Fruit fly (Drosophila melanogaster) whole organism, embryonic: Measurements from ENCODE around the gene ninaE.

Experiments used
- Atf6 ChIP-seq: fragments of 200-800 bp; sonication (Bioruptor generic); IDR thresholded peaks from 2 replicates; pipeline ENCODE4 v1.3.6; 2022; ENCODE audit warnings: missing biosample characterization, missing genetic modification characterization
- B-H1 ChIP-seq: fragments of 200-800 bp; sonication (Bioruptor generic); IDR thresholded peaks from 3 replicates; pipeline ENCODE4 v1.3.6; 2022; ENCODE audit warnings: missing biosample characterization, missing genetic modification characterization
- Bdp1 ChIP-seq: fragments of 200-800 bp; sonication (Bioruptor generic); optimal IDR thresholded peaks from 3 replicates; lab custom pipeline; 2016; ENCODE audit warnings: missing biosample characterization, missing genetic modification characterization
- Blimp-1 ChIP-seq: fragments of 200-800 bp; sonication (Bioruptor generic); optimal IDR thresholded peaks from 3 replicates; lab custom pipeline; 2018; ENCODE audit warnings: missing biosample characterization, missing genetic modification characterization, mild to moderate bottlenecking, moderate library complexity, missing genetic modification reagents
- C15 ChIP-seq: fragments of 200-800 bp; sonication (Bioruptor generic); IDR thresholded peaks from 3 replicates; pipeline ENCODE4 v1.3.6; 2022; ENCODE audit warnings: missing biosample characterization, missing genetic modification characterization
- CG1024 ChIP-seq: fragments of 200-800 bp; sonication (Bioruptor generic); IDR thresholded peaks from 2 replicates; pipeline ENCODE4 v1.3.6; 2022; ENCODE audit warnings: missing biosample characterization, missing genetic modification characterization
- CG12299 ChIP-seq: fragments of 200-800 bp; sonication (Bioruptor generic); optimal IDR thresholded peaks from 2 replicates; lab custom pipeline; 2018; ENCODE audit warnings: missing biosample characterization, mild to moderate bottlenecking, missing genetic modification characterization
- CG16813 ChIP-seq: fragments of 200-800 bp; sonication (Bioruptor generic); IDR thresholded peaks from 3 replicates; pipeline ENCODE4 v1.3.6; 2022; ENCODE audit warnings: missing biosample characterization, missing genetic modification characterization; ENCODE audit not compliant: partially characterized antibody
- CG17328 ChIP-seq: fragments of 200-800 bp; sonication (Bioruptor generic); IDR thresholded peaks from 2 replicates; pipeline ENCODE4 v1.3.6; 2022; ENCODE audit warnings: missing biosample characterization, missing genetic modification characterization
- CG2199 ChIP-seq: fragments of 200-800 bp; sonication (Bioruptor generic); IDR thresholded peaks from 3 replicates; pipeline ENCODE4 v1.3.6; 2022; ENCODE audit warnings: missing biosample characterization, missing genetic modification characterization
- CG2712 ChIP-seq: fragments of 200-800 bp; optimal IDR thresholded peaks from 3 replicates; lab custom pipeline; 2019; ENCODE audit warnings: missing biosample characterization, mild to moderate bottlenecking, missing genetic modification characterization, moderate library complexity
- CG3407 ChIP-seq: fragments of 200-800 bp; sonication (Bioruptor generic); optimal IDR thresholded peaks from 2 replicates; lab custom pipeline; 2018; ENCODE audit warnings: missing biosample characterization, mild to moderate bottlenecking, missing genetic modification characterization
- CG4424 ChIP-seq: fragments of 200-800 bp; sonication (Bioruptor generic); optimal IDR thresholded peaks from 3 replicates; lab custom pipeline; 2016; ENCODE audit warnings: missing biosample characterization, missing genetic modification characterization
- CG6254 ChIP-seq: fragments of 200-800 bp; sonication (Bioruptor generic); optimal IDR thresholded peaks from 3 replicates; lab custom pipeline; 2017; ENCODE audit warnings: mild to moderate bottlenecking, missing biosample characterization, missing genetic modification reagents, missing genetic modification characterization
- CG7987 ChIP-seq: fragments of 200-800 bp; sonication (Bioruptor generic); optimal IDR thresholded peaks from 2 replicates; lab custom pipeline; 2018; ENCODE audit warnings: missing biosample characterization, mild to moderate bottlenecking, missing genetic modification characterization, moderate library complexity
- CG9817 ChIP-seq: fragments of 200-800 bp; sonication (Bioruptor generic); optimal IDR thresholded peaks from 2 replicates; lab custom pipeline; 2018; ENCODE audit warnings: missing biosample characterization, mild to moderate bottlenecking, missing genetic modification characterization, moderate library complexity
- CHES-1-like ChIP-seq: fragments of 200-800 bp; sonication (Bioruptor generic); optimal IDR thresholded peaks from 2 replicates; lab custom pipeline; 2016; ENCODE audit warnings: missing biosample characterization, missing genetic modification characterization
- Dad ChIP-seq: fragments of 200-800 bp; sonication (Bioruptor generic); optimal IDR thresholded peaks from 3 replicates; lab custom pipeline; 2016; ENCODE audit warnings: missing biosample characterization, missing genetic modification characterization
- Dip3 ChIP-seq: fragments of 200-800 bp; sonication (Bioruptor generic); optimal IDR thresholded peaks from 3 replicates; lab custom pipeline; 2016; ENCODE audit warnings: missing biosample characterization, missing genetic modification characterization
- Doc3 ChIP-seq: fragments of 200-800 bp; sonication (Bioruptor generic); IDR thresholded peaks from 3 replicates; pipeline ENCODE4 v1.3.6; 2022; ENCODE audit warnings: missing biosample characterization, missing genetic modification characterization; ENCODE audit not compliant: partially characterized antibody
- E2f1 ChIP-seq: fragments of 200-800 bp; sonication (Bioruptor generic); IDR thresholded peaks from 2 replicates; pipeline ENCODE4 v1.3.6; 2022; ENCODE audit warnings: missing biosample characterization, missing genetic modification characterization
- HmgD ChIP-seq: fragments of 200-800 bp; sonication (Bioruptor generic); optimal IDR thresholded peaks from 3 replicates; lab custom pipeline; 2016; ENCODE audit warnings: missing biosample characterization, missing genetic modification characterization
- MESR4 ChIP-seq: fragments of 200-800 bp; sonication (Bioruptor generic); optimal IDR thresholded peaks from 2 replicates; lab custom pipeline; 2018; ENCODE audit warnings: missing biosample characterization, mild to moderate bottlenecking, missing genetic modification characterization, moderate library complexity
- Mrtf ChIP-seq: fragments of 200-800 bp; sonication (Bioruptor generic); IDR thresholded peaks from 3 replicates; pipeline ENCODE4 v1.3.6; 2022; ENCODE audit warnings: missing biosample characterization, missing genetic modification characterization
- NfI ChIP-seq: fragments of 200-800 bp; sonication (Bioruptor generic); optimal IDR thresholded peaks from 3 replicates; lab custom pipeline; 2018; ENCODE audit warnings: missing biosample characterization, mild to moderate bottlenecking, missing genetic modification characterization, moderate library complexity
- Pdp1 ChIP-seq, 2 experiments: fragments of 200-800 bp; sonication (Bioruptor generic); optimal IDR thresholded peaks; 3 replicates each; lab custom pipeline; 2016; ENCODE audit warnings: missing biosample characterization in 2 of 2, missing genetic modification characterization in 2 of 2, mild to moderate bottlenecking in 1 of 2, moderate library complexity in 1 of 2
- Rfx ChIP-seq: fragments of 200-800 bp; sonication (Bioruptor generic); IDR thresholded peaks from 2 replicates; pipeline ENCODE4 v1.3.6; 2022; ENCODE audit warnings: missing biosample characterization, missing genetic modification characterization
- Sry-β ChIP-seq: fragments of 200-800 bp; sonication (Bioruptor generic); optimal IDR thresholded peaks from 2 replicates; lab custom pipeline; 2018; ENCODE audit warnings: missing biosample characterization, mild to moderate bottlenecking, missing genetic modification characterization, moderate library complexity
- ash1 ChIP-seq: fragments of 200-800 bp; sonication (Bioruptor generic); optimal IDR thresholded peaks from 2 replicates; lab custom pipeline; 2018; ENCODE audit warnings: missing biosample characterization, mild to moderate bottlenecking, missing genetic modification characterization
- dmrt99B ChIP-seq: fragments of 200-800 bp; sonication (Bioruptor generic); optimal IDR thresholded peaks from 2 replicates; lab custom pipeline; 2018; ENCODE audit warnings: missing biosample characterization, mild to moderate bottlenecking, missing genetic modification characterization, moderate library complexity
- emc ChIP-seq: fragments of 200-800 bp; sonication (Bioruptor generic); optimal IDR thresholded peaks from 2 replicates; lab custom pipeline; 2016; ENCODE audit warnings: missing biosample characterization, missing genetic modification characterization
- ems ChIP-seq: fragments of 200-800 bp; sonication (Bioruptor generic); optimal IDR thresholded peaks from 3 replicates; lab custom pipeline; 2016; ENCODE audit warnings: missing biosample characterization, missing genetic modification characterization
- eve ChIP-seq, 2 experiments: fragments of >200 bp; optimal IDR thresholded peaks; 2 replicates each; lab custom pipeline; 2017; ENCODE audit warnings: missing biosample characterization in 2 of 2, missing genetic modification characterization in 2 of 2
- fd3F ChIP-seq: fragments of 200-800 bp; sonication (Bioruptor generic); optimal IDR thresholded peaks from 2 replicates; lab custom pipeline; 2018; ENCODE audit warnings: missing biosample characterization, mild to moderate bottlenecking, missing genetic modification characterization, moderate library complexity
- fd64A ChIP-seq: fragments of 200-800 bp; sonication (Bioruptor generic); optimal IDR thresholded peaks from 3 replicates; lab custom pipeline; 2018; ENCODE audit warnings: missing biosample characterization, mild to moderate bottlenecking, missing genetic modification characterization
- fu2 ChIP-seq: fragments of 200-800 bp; sonication (Bioruptor generic); optimal IDR thresholded peaks from 2 replicates; lab custom pipeline; 2016; ENCODE audit warnings: missing biosample characterization, missing genetic modification characterization
- grau ChIP-seq: fragments of 200-800 bp; optimal IDR thresholded peaks from 3 replicates; lab custom pipeline; 2019; ENCODE audit warnings: missing biosample characterization, mild to moderate bottlenecking, missing genetic modification characterization, moderate library complexity
- hth ChIP-seq: fragments of >200 bp; optimal IDR thresholded peaks from 2 replicates; lab custom pipeline; 2017; ENCODE audit warnings: inconsistent platforms
- kni ChIP-seq: fragments of 200-800 bp; sonication (Bioruptor generic); optimal IDR thresholded peaks from 3 replicates; lab custom pipeline; 2017; ENCODE audit warnings: mild to moderate bottlenecking, missing biosample characterization, missing genetic modification reagents, missing genetic modification characterization
- knrl ChIP-seq: fragments of 200-800 bp; sonication (Bioruptor generic); IDR thresholded peaks from 3 replicates; pipeline ENCODE4 v1.3.6; 2022; ENCODE audit warnings: missing biosample characterization, missing genetic modification characterization; ENCODE audit not compliant: partially characterized antibody
- lola ChIP-seq, 3 experiments: fragments of >200 bp in 2 of 3; fragments of 200-800 bp in 1 of 3; sonication (Bioruptor generic) in 1 of 3; optimal IDR thresholded peaks; 2 replicates each; lab custom pipeline; 2017 to 2019; ENCODE audit warnings: missing biosample characterization in 3 of 3, missing genetic modification characterization in 3 of 3, mild to moderate bottlenecking in 1 of 3, moderate library complexity in 1 of 3
- nom ChIP-seq: fragments of 200-800 bp; sonication (Bioruptor generic); optimal IDR thresholded peaks from 2 replicates; lab custom pipeline; 2017; ENCODE audit warnings: missing biosample characterization, missing genetic modification characterization, mild to moderate bottlenecking, moderate library complexity, missing genetic modification reagents
- odd ChIP-seq: fragments of 200-800 bp; sonication (Bioruptor generic); optimal IDR thresholded peaks from 2 replicates; lab custom pipeline; 2017; ENCODE audit warnings: missing biosample characterization, mild to moderate bottlenecking, missing genetic modification characterization
- shn ChIP-seq: fragments of 200-800 bp; sonication (Bioruptor generic); optimal IDR thresholded peaks from 3 replicates; lab custom pipeline; 2016; ENCODE audit warnings: missing biosample characterization, missing genetic modification characterization
- trh ChIP-seq: fragments of 200-800 bp; sonication (Bioruptor generic); optimal IDR thresholded peaks from 2 replicates; lab custom pipeline; 2016; ENCODE audit warnings: missing biosample characterization, missing genetic modification characterization
- twi ChIP-seq: fragments of 200-800 bp; optimal IDR thresholded peaks from 2 replicates; lab custom pipeline; 2019; ENCODE audit warnings: missing biosample characterization, mild to moderate bottlenecking, missing genetic modification characterization, moderate library complexity
- unc-4 ChIP-seq: fragments of 200-800 bp; sonication (Bioruptor generic); IDR thresholded peaks from 2 replicates; pipeline ENCODE4 v1.3.6; 2022; ENCODE audit warnings: missing biosample characterization, missing genetic modification characterization; ENCODE audit not compliant: partially characterized antibody

ninaE gene

DNA sequence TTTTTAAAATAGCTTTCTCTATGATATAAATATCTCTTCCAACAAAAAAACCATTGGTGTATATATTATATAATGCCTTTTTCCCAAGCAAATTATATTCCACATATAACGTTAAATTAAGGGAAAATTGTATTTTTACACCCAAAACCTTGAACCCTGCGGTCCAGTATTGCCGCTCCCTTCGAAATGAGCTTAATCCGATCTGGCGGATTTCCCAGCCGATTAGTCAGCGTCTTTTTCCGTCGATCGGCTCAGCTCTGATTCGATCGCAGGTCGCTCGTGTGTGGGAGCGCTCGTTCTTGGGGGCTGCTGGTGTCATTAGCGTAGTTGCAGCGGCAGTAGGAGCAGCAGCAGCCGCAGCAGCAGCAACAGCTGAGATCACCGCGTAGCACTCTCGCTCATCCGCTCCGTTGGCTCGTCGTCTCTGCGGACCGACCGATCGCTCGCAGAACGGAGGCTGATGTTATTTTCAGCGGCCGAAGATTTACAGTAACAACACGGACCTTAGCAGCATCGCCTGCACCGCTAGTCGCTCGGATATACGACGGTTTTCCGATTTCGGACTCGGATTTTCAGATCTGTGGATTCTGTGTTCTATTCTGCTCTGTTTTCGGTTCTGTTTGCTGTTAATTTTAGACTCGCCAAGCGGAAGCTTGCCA is 2.5 kb upstream of the ninaE start, which contains the start of gene CG4733 (continued):
- TF ChIP-seq unc-4 = no peak

DNA sequence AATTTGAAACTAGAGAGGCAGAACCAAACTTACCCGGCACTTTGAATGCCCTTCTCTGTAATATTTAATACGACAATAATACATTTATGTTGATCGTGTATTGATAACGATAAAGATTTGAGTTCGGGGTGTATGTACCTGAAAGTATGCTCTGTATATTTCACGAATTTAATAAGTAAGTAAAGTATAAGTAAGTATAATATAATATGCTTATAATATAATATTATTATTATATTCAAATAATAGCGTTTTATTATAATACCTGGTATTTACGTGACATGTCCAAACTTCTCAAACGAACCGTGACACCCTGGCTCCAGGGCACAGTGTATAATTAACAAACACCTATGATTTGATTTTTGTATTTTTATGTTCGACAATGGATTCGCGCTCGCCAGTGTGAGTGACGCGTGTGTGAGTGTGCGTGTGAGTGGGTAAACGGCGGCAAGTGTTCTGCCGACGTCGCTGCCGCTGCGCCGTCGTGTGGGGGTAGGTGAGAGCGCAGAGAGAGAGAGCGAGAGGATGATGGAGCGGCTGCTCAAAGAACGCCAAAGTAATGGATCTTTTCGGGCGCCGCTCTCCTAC is 1.7 kb upstream of the ninaE start:
- TF ChIP-seq CG16813 = no peak
- TF ChIP-seq Atf6 (GFP tag; lab: Robert Waterston, UW) = peak; percentile 64; the same call in 1 of the 2 replicates
- peak; percentile 76 for TF ChIP-seq fd3F (GFP tag; lab: Kevin White, UChicago)
- TF ChIP-seq dmrt99B (tag; lab: Kevin White, UChicago) = peak; percentile 87
- TF ChIP-seq Mrtf (GFP tag; lab: Robert Waterston, UW) = no peak
- peak; percentile 73 for TF ChIP-seq CG9817
- TF ChIP-seq CG17328 (GFP tag; lab: Robert Waterston, UW) = 0 out of 2 replicates have a peak, but pooled peaks have one; percentile 14
- peak; percentile 85 for TF ChIP-seq grau (tag; lab: Kevin White, UChicago)
- no peak for TF ChIP-seq CG2199 (GFP tag; lab: Robert Waterston, UW)
- peak; percentile 51 for TF ChIP-seq CG6254 (GFP tag; lab: Kevin White, UChicago)
- no peak for TF ChIP-seq trh (GFP tag; lab: Kevin White, UChicago)
- no peak for TF ChIP-seq shn (GFP tag; lab: Kevin White, UChicago)
- no peak for TF ChIP-seq E2f1
- peak; percentile 66 for TF ChIP-seq NfI (GFP tag; lab: Kevin White, UChicago)
- TF ChIP-seq kni (GFP tag; lab: Kevin White, UChicago) = no peak
- TF ChIP-seq eve (GFP tag; optimal IDR thresholded peaks at IDR 0.05; lab: Kevin White, UChicago) = no peak
- TF ChIP-seq Bdp1 (GFP tag; lab: Kevin White, UChicago) = no peak
- no peak for TF ChIP-seq knrl
- TF ChIP-seq twi (tag; lab: Kevin White, UChicago) = peak; percentile 30
- TF ChIP-seq HmgD (GFP tag; lab: Kevin White, UChicago) = no peak
- peak; percentile 62 for TF ChIP-seq CG7987 (GFP tag; lab: Kevin White, UChicago)
- no peak for TF ChIP-seq B-H1 (GFP tag; lab: Robert Waterston, UW)
- peak; percentile 74 for TF ChIP-seq Rfx (GFP tag; lab: Robert Waterston, UW)
- no peak for TF ChIP-seq Doc3 (GFP tag; lab: Robert Waterston, UW)
- TF ChIP-seq Sry-β (GFP tag; lab: Kevin White, UChicago) = no peak
- TF ChIP-seq fu2 (GFP tag; lab: Kevin White, UChicago) = no peak
- no peak for TF ChIP-seq MESR4
- TF ChIP-seq CG4424 (GFP tag; lab: Kevin White, UChicago) = peak; percentile 54
- no peak for TF ChIP-seq C15 (GFP tag; lab: Robert Waterston, UW)
- TF ChIP-seq nom (GFP tag; lab: Kevin White, UChicago) = no peak
- TF ChIP-seq CG2712 = peak; percentile 75
- no peak for TF ChIP-seq Dad
- peak; percentile 17 for TF ChIP-seq Dip3 (GFP tag; lab: Kevin White, UChicago)
- TF ChIP-seq lola (GFP tag; optimal IDR thresholded peaks at IDR 0.05; lab: Kevin White, UChicago) = peak in 1 of 3 experiments; percentile 15
- TF ChIP-seq CG3407 (GFP tag; lab: Kevin White, UChicago) = no peak
- TF ChIP-seq ash1 (GFP tag; lab: Kevin White, UChicago) = no peak
- peak; percentile 12 for TF ChIP-seq emc (GFP tag; lab: Kevin White, UChicago)
- TF ChIP-seq Blimp-1 (GFP tag; lab: Kevin White, UChicago) = peak; percentile 76
- peak; percentile 45 for TF ChIP-seq CG12299 (tag; lab: Kevin White, UChicago)
- peak; percentile 48 for TF ChIP-seq odd
- no peak for TF ChIP-seq ems (GFP tag; lab: Kevin White, UChicago)
- no peak for TF ChIP-seq hth
- TF ChIP-seq fd64A = peak; percentile 16
- TF ChIP-seq CG1024 = no peak
- TF ChIP-seq Pdp1 (GFP tag; optimal IDR thresholded peaks at IDR 0.05; lab: Kevin White, UChicago) = peak in 1 of 2 experiments; percentile 34
- no peak for TF ChIP-seq CHES-1-like (GFP tag; lab: Kevin White, UChicago)
